Worm (Caenorhabditis elegans): ENCODE measurements around the gene srw-95.

srw-95 gene

ce11 chrIV:4814185-4814584, 2.3 kb downstream of the srw-95 start, which contains the start of gene srw-94:
Gene srw-94 (plus strand): TSS chrIV:4814485.
- TF ChIP-seq npax-4 (tag; optimal IDR thresholded peaks at IDR 0.05) (no peak), fkh-6 (tag; optimal IDR thresholded peaks at IDR 0.05) (no peak), hlh-15 (tag; optimal IDR thresholded peaks at IDR 0.05) (no peak)

ce11 chrIV:4821054-4821453, 9.2 kb downstream of the srw-95 start, which contains the start of gene H06H21.8:
Gene H06H21.8 (minus strand): TSS chrIV:4821131.
- no peak for TF ChIP-seq pat-9 (tag; optimal IDR thresholded peaks at IDR 0.05)
- TF ChIP-seq sox-4 (tag; optimal IDR thresholded peaks at IDR 0.05) = no peak
- no peak for TF ChIP-seq ref-2 (tag; optimal IDR thresholded peaks at IDR 0.05)
- TF ChIP-seq gmeb-2 (tag; optimal IDR thresholded peaks at IDR 0.05) = no peak
- TF ChIP-seq eyg-1 (tag; optimal IDR thresholded peaks at IDR 0.05) = no peak
- no peak for TF ChIP-seq ceh-14 (tag; optimal IDR thresholded peaks at IDR 0.05)

DNA sequence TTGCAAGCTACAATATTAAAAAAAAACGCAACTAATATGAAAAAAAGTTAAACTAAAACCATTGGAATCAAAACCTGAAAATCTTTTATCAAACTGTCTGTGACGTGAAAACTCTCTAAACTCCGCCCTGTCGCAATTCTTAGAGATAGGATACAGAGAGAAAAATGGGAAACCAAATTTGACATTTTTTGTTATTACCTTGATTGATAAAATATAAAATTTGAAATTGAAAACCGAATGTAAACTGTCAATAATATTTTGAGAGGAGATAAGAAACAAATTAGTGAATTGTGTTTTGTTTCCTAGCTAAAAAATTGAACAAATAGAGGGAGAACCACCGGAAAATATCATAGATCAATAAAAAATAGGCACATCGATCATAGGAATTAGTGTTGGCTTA, 10.0 kb downstream of the srw-95 start:
- TF ChIP-seq unc-3 (GFP tag; conservative IDR thresholded peaks at IDR 0.05) = no peak
- no peak for TF ChIP-seq unc-3 (tag; optimal IDR thresholded peaks at IDR 0.05)

DNA sequence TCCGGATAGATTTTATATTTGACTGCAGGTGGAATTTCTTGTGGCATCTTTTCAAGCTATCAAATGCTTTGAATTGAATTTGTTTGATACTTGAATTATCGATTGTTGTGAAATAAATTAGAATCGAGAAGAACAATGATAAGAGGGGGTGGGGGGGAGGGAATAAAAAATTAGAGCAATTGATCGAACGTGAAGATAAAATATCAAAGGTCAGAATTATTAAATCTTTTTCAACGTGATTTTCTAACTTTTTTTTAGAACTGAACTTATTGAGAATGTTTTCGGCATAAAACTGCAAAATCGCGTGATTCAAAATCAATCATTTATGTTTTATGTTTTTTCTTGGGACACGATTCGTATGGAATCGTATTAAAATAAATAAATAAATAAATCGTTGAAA, 15.3 kb downstream of the srw-95 start, which contains the start of gene mpz-4:
TSS of gene mpz-4 (minus strand) at position 101 of the 400 bp plus-strand sequence.
- TF ChIP-seq pqm-1 (tag; optimal IDR thresholded peaks at IDR 0.05) (no peak), nfya-1 (tag; optimal IDR thresholded peaks at IDR 0.05) (no peak), npax-4 (tag; optimal IDR thresholded peaks at IDR 0.05) (no peak), dmd-4 (tag; optimal IDR thresholded peaks at IDR 0.05; ENCODE audit: borderline replicate concordance) (no peak), unc-42 (tag; optimal IDR thresholded peaks at IDR 0.05) (no peak), ceh-19 (GFP tag; optimal IDR thresholded peaks at IDR 0.05) (no peak), ztf-16 (tag; optimal IDR thresholded peaks at IDR 0.05) (no peak), ref-2 (tag; optimal IDR thresholded peaks at IDR 0.05) (no peak), ceh-30 (tag; optimal IDR thresholded peaks at IDR 0.05) (no peak)

DNA sequence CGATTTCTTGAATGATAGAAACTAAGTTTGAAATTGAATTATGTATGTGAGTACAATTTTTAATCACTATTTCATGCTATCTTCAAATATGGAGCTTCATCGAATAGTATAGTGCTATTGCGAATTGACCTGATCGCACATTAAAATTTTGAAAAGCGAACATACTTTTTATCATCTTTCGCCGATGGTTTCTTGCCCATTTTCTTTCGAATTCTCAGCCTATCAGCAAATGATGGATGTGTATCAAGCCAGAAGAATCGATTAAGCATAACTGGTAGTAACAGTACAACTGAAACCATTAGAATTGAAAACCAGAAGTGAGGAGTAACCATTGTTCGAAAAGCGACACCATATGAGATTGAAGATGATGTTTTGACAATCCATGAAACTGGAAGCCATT, 17.8 kb downstream of the srw-95 start:
- TF ChIP-seq hlh-13 (GFP tag; optimal IDR thresholded peaks at IDR 0.05) = no peak
- TF ChIP-seq sox-4 (tag; optimal IDR thresholded peaks at IDR 0.05) = no peak
- TF ChIP-seq hlh-6 (tag; optimal IDR thresholded peaks at IDR 0.05) = no peak
- no peak for TF ChIP-seq C08G9.2 (tag; optimal IDR thresholded peaks at IDR 0.05)
- TF ChIP-seq unc-3 (GFP tag; conservative IDR thresholded peaks at IDR 0.05) = no peak
- no peak for TF ChIP-seq unc-3 (tag; optimal IDR thresholded peaks at IDR 0.05)
- no peak for TF ChIP-seq ceh-18 (tag; optimal IDR thresholded peaks at IDR 0.05)
- TF ChIP-seq sdc-2 (tag; optimal IDR thresholded peaks at IDR 0.05) = no peak
- no peak for TF ChIP-seq syd-9 (tag; optimal IDR thresholded peaks at IDR 0.05)
- TF ChIP-seq pha-4 (tag; optimal IDR thresholded peaks at IDR 0.05) = no peak
- TF ChIP-seq ets-4 (tag; optimal IDR thresholded peaks at IDR 0.05) = no peak
- no peak for TF ChIP-seq ceh-22 (tag; optimal IDR thresholded peaks at IDR 0.05)
- no peak for TF ChIP-seq odd-2 (tag; optimal IDR thresholded peaks at IDR 0.05)
- no peak for TF ChIP-seq tbx-7 (tag; optimal IDR thresholded peaks at IDR 0.05)
- no peak for TF ChIP-seq ceh-31 (tag; optimal IDR thresholded peaks at IDR 0.05)
- no peak for TF ChIP-seq ahr-1 (tag; optimal IDR thresholded peaks at IDR 0.05)
- no peak for TF ChIP-seq zip-5 (tag; optimal IDR thresholded peaks at IDR 0.05)
- TF ChIP-seq K02D7.2 (tag; optimal IDR thresholded peaks at IDR 0.05) = no peak
- TF ChIP-seq dmd-4 (tag; optimal IDR thresholded peaks at IDR 0.05; ENCODE audit: borderline replicate concordance) = no peak

ce11 chrIV:4842030-4842429, 30.2 kb downstream of the srw-95 start:
- TF ChIP-seq che-1 (tag; optimal IDR thresholded peaks at IDR 0.05) (no peak), mec-3 (tag; optimal IDR thresholded peaks at IDR 0.05; ENCODE audit: borderline replicate concordance) (no peak), Y22D7AL.16 (tag; optimal IDR thresholded peaks at IDR 0.05) (no peak), ceh-22 (tag; optimal IDR thresholded peaks at IDR 0.05) (no peak), ceh-34 (tag; optimal IDR thresholded peaks at IDR 0.05) (no peak), madf-2 (tag; optimal IDR thresholded peaks at IDR 0.05) (no peak), sox-2 (GFP tag; IDR thresholded peaks at IDR 0.05) (no peak)
